Fruit fly (Drosophila melanogaster) whole organism, wandering third instar larva: ENCODE data around the gene plum.

Experiments
- Abd-B ChIP-seq: fragments of >200 bp; optimal IDR thresholded peaks from 2 replicates; lab custom pipeline; 2017; ENCODE audit warnings: missing biosample characterization, missing genetic modification characterization
- CG32264 ChIP-seq: fragments of 200-800 bp; sonication (Bioruptor generic); optimal IDR thresholded peaks from 2 replicates; lab custom pipeline; 2016; ENCODE audit warnings: missing biosample characterization, missing genetic modification characterization
- CG9705 ChIP-seq: fragments of 200-800 bp; sonication (Bioruptor generic); optimal IDR thresholded peaks from 2 replicates; lab custom pipeline; 2018; ENCODE audit warnings: missing biosample characterization, mild to moderate bottlenecking, missing genetic modification characterization
- CrebA ChIP-seq: fragments of 200-800 bp; sonication (Bioruptor generic); optimal IDR thresholded peaks from 2 replicates; lab custom pipeline; 2016; ENCODE audit warnings: missing biosample characterization, mild to moderate bottlenecking, missing genetic modification characterization, borderline replicate concordance
- Dfd ChIP-seq: fragments of >200 bp; optimal IDR thresholded peaks from 2 replicates; lab custom pipeline; 2017; ENCODE audit warnings: missing biosample characterization, missing genetic modification characterization
- Dif ChIP-seq: fragments of 200-275, 200-300 bp; sonication (Bioruptor generic); optimal IDR thresholded peaks from 2 replicates; lab custom pipeline; 2018; ENCODE audit warnings: missing biosample characterization, missing genetic modification characterization; ENCODE audit not compliant: partially characterized antibody
- GATAd ChIP-seq: sonication (Bioruptor generic); optimal IDR thresholded peaks from 2 replicates; lab custom pipeline; 2016; ENCODE audit warnings: missing biosample characterization, missing genetic modification characterization
- HLH106 ChIP-seq: fragments of 200-800 bp; optimal IDR thresholded peaks from 3 replicates; lab custom pipeline; 2019; ENCODE audit warnings: missing biosample characterization, mild to moderate bottlenecking, missing genetic modification characterization, moderate library complexity
- Hnf4 ChIP-seq: fragments of 200-800 bp; sonication (Bioruptor generic); optimal IDR thresholded peaks from 2 replicates; lab custom pipeline; 2016; ENCODE audit warnings: missing biosample characterization, mild to moderate bottlenecking, missing genetic modification characterization
- Hr78 ChIP-seq: fragments of >200 bp; optimal IDR thresholded peaks from 2 replicates; lab custom pipeline; 2017; ENCODE audit warnings: missing biosample characterization, missing genetic modification characterization
- Hr83 ChIP-seq: fragments of 200-300 bp; sonication (Bioruptor generic); optimal IDR thresholded peaks from 2 replicates; lab custom pipeline; 2016; ENCODE audit warnings: missing biosample characterization, mild to moderate bottlenecking, missing genetic modification characterization, moderate library complexity; ENCODE audit not compliant: poor library complexity, severe bottlenecking
- Jra ChIP-seq: sonication (Bioruptor generic); optimal IDR thresholded peaks from 2 replicates; lab custom pipeline; 2016; ENCODE audit warnings: missing biosample characterization, missing genetic modification characterization
- Mio ChIP-seq: sonication (Bioruptor generic); optimal IDR thresholded peaks from 2 replicates; lab custom pipeline; 2016; ENCODE audit warnings: missing biosample characterization, missing genetic modification characterization
- Myc ChIP-seq: fragments of >200 bp; optimal IDR thresholded peaks from 2 replicates; lab custom pipeline; 2017
- N ChIP-seq: fragments of >200 bp; optimal IDR thresholded peaks from 2 replicates; lab custom pipeline; 2018; ENCODE audit warnings: missing biosample characterization, missing external identifiers, missing genetic modification characterization
- OdsH ChIP-seq: fragments of 200-800 bp; sonication (Bioruptor generic); optimal IDR thresholded peaks from 2 replicates; lab custom pipeline; 2016; ENCODE audit warnings: missing biosample characterization, mild to moderate bottlenecking, missing genetic modification characterization
- Rel ChIP-seq, 2 experiments: fragments of 200-800 bp; sonication (Bioruptor generic) in 1 of 2; optimal IDR thresholded peaks; 2 replicates in 1 of 2; 3 replicates in 1 of 2; lab custom pipeline; 2016 to 2019; ENCODE audit warnings: mild to moderate bottlenecking in 2 of 2, missing biosample characterization in 2 of 2, missing genetic modification characterization in 2 of 2, moderate library complexity in 1 of 2
- Sp1 ChIP-seq: fragments of 200-800 bp; sonication (Bioruptor generic); optimal IDR thresholded peaks from 3 replicates; lab custom pipeline; 2019; ENCODE audit warnings: missing biosample characterization, mild to moderate bottlenecking, missing genetic modification characterization, moderate library complexity
- Vsx2 ChIP-seq: fragments of 200-300, 225-300 bp; sonication (Bioruptor generic); optimal IDR thresholded peaks from 2 replicates; lab custom pipeline; 2018; ENCODE audit warnings: missing biosample characterization, missing genetic modification characterization; ENCODE audit not compliant: partially characterized antibody
- br ChIP-seq: fragments of 200-800 bp; sonication (Bioruptor generic); optimal IDR thresholded peaks from 2 replicates; lab custom pipeline; 2016; ENCODE audit warnings: missing biosample characterization, missing genetic modification characterization
- brk ChIP-seq: fragments of 200-800 bp; sonication (Bioruptor generic); optimal IDR thresholded peaks from 2 replicates; lab custom pipeline; 2016; ENCODE audit warnings: missing biosample characterization, mild to moderate bottlenecking, missing genetic modification characterization
- dl ChIP-seq, 2 experiments: fragments of 175-275, 200-275 bp in 1 of 2; fragments of 200-275 bp in 1 of 2; sonication (Bioruptor generic); optimal IDR thresholded peaks; lab custom pipeline; 2018; ENCODE audit warnings: mild to moderate bottlenecking in 2 of 2, missing biosample characterization in 2 of 2, missing genetic modification characterization in 2 of 2, moderate library complexity in 2 of 2; ENCODE audit not compliant: partially characterized antibody in 2 of 2, insufficient read depth in 1 of 2
- dmrt93B ChIP-seq: fragments of 200-800 bp; sonication (Bioruptor generic); optimal IDR thresholded peaks from 2 replicates; lab custom pipeline; 2018; ENCODE audit warnings: missing biosample characterization, mild to moderate bottlenecking, missing genetic modification characterization
- dsf ChIP-seq: sonication (Bioruptor generic); optimal IDR thresholded peaks from 2 replicates; lab custom pipeline; 2016; ENCODE audit warnings: missing biosample characterization, missing genetic modification characterization, borderline replicate concordance
- ey ChIP-seq: fragments of 200-800 bp; sonication (Bioruptor generic); optimal IDR thresholded peaks from 2 replicates; lab custom pipeline; 2016; ENCODE audit warnings: missing biosample characterization, missing genetic modification characterization
- foxo ChIP-seq, 2 experiments: fragments of 200-800 bp; sonication (Bioruptor generic); optimal IDR thresholded peaks; 2 replicates in 1 of 2; 3 replicates in 1 of 2; lab custom pipeline; 2016 to 2017; ENCODE audit warnings: missing biosample characterization in 2 of 2, missing genetic modification characterization in 2 of 2
- fru ChIP-seq: fragments of 200-800 bp; sonication (Bioruptor generic); optimal IDR thresholded peaks from 3 replicates; lab custom pipeline; 2016; ENCODE audit warnings: missing biosample characterization, mild to moderate bottlenecking, missing genetic modification characterization
- h ChIP-seq: fragments of 200-800 bp; sonication (Bioruptor generic); optimal IDR thresholded peaks from 3 replicates; lab custom pipeline; 2016; ENCODE audit warnings: missing biosample characterization, mild to moderate bottlenecking, missing genetic modification characterization
- jim ChIP-seq: fragments of 175-275, 200-325 bp; sonication (Bioruptor generic); optimal IDR thresholded peaks from 2 replicates; lab custom pipeline; 2016; ENCODE audit warnings: missing biosample characterization, mild to moderate bottlenecking, missing genetic modification characterization
- lola ChIP-seq: fragments of >200 bp; optimal IDR thresholded peaks from 2 replicates; lab custom pipeline; 2017; ENCODE audit warnings: missing biosample characterization, missing genetic modification characterization
- pan ChIP-seq: fragments of >200 bp; optimal IDR thresholded peaks from 2 replicates; lab custom pipeline; 2017
- psq ChIP-seq: fragments of 200-800 bp; sonication (Bioruptor generic); optimal IDR thresholded peaks from 3 replicates; lab custom pipeline; 2017; ENCODE audit warnings: missing biosample characterization, mild to moderate bottlenecking, missing genetic modification characterization, moderate library complexity
- rgr ChIP-seq: fragments of 200-800 bp; sonication (Bioruptor generic); optimal IDR thresholded peaks from 3 replicates; lab custom pipeline; 2016; ENCODE audit warnings: missing biosample characterization, mild to moderate bottlenecking, missing genetic modification characterization
- sage ChIP-seq: fragments of 200-800 bp; sonication (Bioruptor generic); optimal IDR thresholded peaks from 2 replicates; lab custom pipeline; 2016; ENCODE audit warnings: missing biosample characterization, mild to moderate bottlenecking, missing genetic modification characterization
- sv ChIP-seq: fragments of 200-800 bp; sonication (Bioruptor generic); optimal IDR thresholded peaks from 3 replicates; lab custom pipeline; 2016; ENCODE audit warnings: missing biosample characterization, missing genetic modification characterization
- tai ChIP-seq: sonication (Bioruptor generic); optimal IDR thresholded peaks from 2 replicates; lab custom pipeline; 2016; ENCODE audit warnings: missing biosample characterization, missing genetic modification characterization
- usp ChIP-seq: fragments of >200 bp; optimal IDR thresholded peaks from 2 replicates; lab custom pipeline; 2017; ENCODE audit warnings: missing biosample characterization, missing genetic modification characterization
- woc ChIP-seq: sonication (Bioruptor generic); optimal IDR thresholded peaks from 2 replicates; lab custom pipeline; 2016; ENCODE audit warnings: missing biosample characterization, mild to moderate bottlenecking, missing genetic modification characterization

The plum gene

DNA sequence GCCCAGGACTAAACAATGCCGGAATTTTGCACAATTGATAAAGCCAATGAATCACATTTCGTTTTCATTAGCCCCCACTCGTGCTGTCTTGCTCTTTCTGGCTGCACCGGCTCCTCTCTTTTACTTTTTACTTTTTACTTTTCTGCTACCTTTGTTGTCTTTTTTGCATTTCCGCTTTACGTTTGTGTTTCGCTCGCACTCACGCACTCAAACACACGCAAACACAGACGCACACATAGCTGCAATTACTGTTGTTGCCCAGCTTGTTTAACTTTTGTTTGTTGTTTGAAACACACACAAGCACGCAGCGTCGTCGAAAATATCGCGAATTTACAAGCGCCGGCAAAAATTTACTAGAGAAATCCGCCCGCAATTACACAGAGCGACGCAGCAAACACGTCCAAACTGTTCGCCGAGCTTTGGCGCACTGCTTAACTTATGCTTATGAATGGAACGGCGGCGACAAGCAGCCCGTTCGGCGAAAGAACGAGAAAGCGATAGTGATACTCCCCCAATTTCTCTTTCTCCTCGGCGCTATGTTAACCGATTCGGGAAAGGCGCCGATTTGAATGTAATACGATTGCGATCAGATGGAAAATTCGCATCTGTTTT is at the start of gene plum:
plum (minus strand) TSS at position 413 of the 612 bp plus-strand sequence.
- TF ChIP-seq h (peak; percentile 14), Mio (GFP tag; lab: Kevin White, UChicago) (no peak), sage (GFP tag; lab: Kevin White, UChicago) (no peak), CG9705 (GFP tag; lab: Kevin White, UChicago) (no peak), rgr (GFP tag; lab: Kevin White, UChicago) (no peak), HLH106 (tag; lab: Kevin White, UChicago) (peak; percentile 9), brk (no peak), GATAd (GFP tag; lab: Kevin White, UChicago) (no peak), Dif (GFP tag; lab: Kevin White, UChicago) (peak; percentile 56), Rel (GFP tag; optimal IDR thresholded peaks at IDR 0.05; lab: Kevin White, UChicago) (no peak), Rel (tag; optimal IDR thresholded peaks at IDR 0.05; lab: Kevin White, UChicago) (no peak), dmrt93B (no peak), Jra (GFP tag; lab: Kevin White, UChicago) (no peak), tai (GFP tag; lab: Kevin White, UChicago) (no peak), dsf (no peak), Myc (lab: Kevin White, UChicago) (no peak), N (no peak), sv (GFP tag; lab: Kevin White, UChicago) (no peak), Dfd (GFP tag; lab: Kevin White, UChicago) (no peak), fru (peak; percentile 13), Hnf4 (GFP tag; lab: Kevin White, UChicago) (no peak), lola (GFP tag; lab: Kevin White, UChicago) (no peak), Abd-B (GFP tag; lab: Kevin White, UChicago) (no peak), Vsx2 (GFP tag; lab: Kevin White, UChicago) (no peak), foxo (GFP tag; optimal IDR thresholded peaks at IDR 0.05; lab: Kevin White, UChicago) (no peak), Hr78 (GFP tag; lab: Kevin White, UChicago) (no peak), OdsH (GFP tag; lab: Kevin White, UChicago) (no peak), CrebA (no peak), ey (GFP tag; lab: Kevin White, UChicago) (no peak), jim (no peak), Hr83 (GFP tag; lab: Kevin White, UChicago) (no peak), CG32264 (GFP tag; lab: Kevin White, UChicago) (no peak), pan (lab: Kevin White, UChicago) (no peak), dl (GFP tag; optimal IDR thresholded peaks at IDR 0.05; lab: Kevin White, UChicago; ENCODE audit: insufficient read depth in 1 of 2, partially characterized antibody in 2 of 2) (no peak), psq (GFP tag; lab: Kevin White, UChicago) (peak; percentile 62), woc (GFP tag; lab: Kevin White, UChicago) (no peak), Sp1 (no peak)

dm6 chr3R:26570422-26570821 is 35.4 kb upstream of the plum start:
- TF ChIP-seq Rel (GFP tag; optimal IDR thresholded peaks at IDR 0.05; lab: Kevin White, UChicago) = no peak
- TF ChIP-seq Rel (tag; optimal IDR thresholded peaks at IDR 0.05; lab: Kevin White, UChicago) = peak; percentile 15
- TF ChIP-seq CG9705 (GFP tag; lab: Kevin White, UChicago) = no peak

DNA sequence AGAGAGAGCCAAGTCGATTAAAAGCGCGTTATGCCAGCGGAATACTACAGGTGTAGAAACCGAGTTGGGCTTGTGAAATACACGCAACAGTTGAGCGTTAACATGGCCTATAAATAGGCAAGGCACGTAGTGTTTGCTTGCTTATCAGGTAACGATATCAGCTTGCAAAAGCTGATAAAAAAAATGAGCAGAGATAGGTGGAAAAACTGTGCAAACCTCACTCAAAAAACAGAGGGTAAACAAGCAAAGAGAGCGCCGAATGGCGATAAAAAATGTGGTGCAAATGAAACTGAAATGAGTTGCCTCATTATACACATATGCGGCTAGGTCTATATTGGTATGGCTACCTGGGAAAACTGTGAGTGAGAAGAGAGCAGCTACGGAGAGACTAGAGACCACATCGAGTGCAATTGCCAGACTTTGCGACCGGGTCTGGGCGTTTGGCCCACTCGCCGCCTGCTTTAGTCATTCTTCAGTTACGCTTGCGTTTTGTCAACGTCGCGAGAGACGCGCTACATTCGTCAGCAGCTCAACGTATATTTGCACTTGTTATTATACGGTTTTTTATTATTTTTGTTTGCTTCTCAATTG is 33.2 kb upstream of the plum start:
- peak; percentile 52 for TF ChIP-seq OdsH (GFP tag; lab: Kevin White, UChicago)
- peak; percentile 51 to 55 for TF ChIP-seq dl (GFP tag; optimal IDR thresholded peaks at IDR 0.05; lab: Kevin White, UChicago; ENCODE audit: insufficient read depth in 1 of 2, partially characterized antibody in 2 of 2)
- peak; percentile 58 for TF ChIP-seq tai (GFP tag; lab: Kevin White, UChicago)
- no peak for TF ChIP-seq woc (GFP tag; lab: Kevin White, UChicago)
- no peak for TF ChIP-seq Hr78 (GFP tag; lab: Kevin White, UChicago)
- peak; percentile 17 for TF ChIP-seq psq (GFP tag; lab: Kevin White, UChicago)
- TF ChIP-seq rgr (GFP tag; lab: Kevin White, UChicago) = peak; percentile 54
- no peak for TF ChIP-seq Myc (lab: Kevin White, UChicago)
- TF ChIP-seq usp (GFP tag; lab: Kevin White, UChicago) = no peak
- TF ChIP-seq lola (GFP tag; lab: Kevin White, UChicago) = no peak
- no peak for TF ChIP-seq Abd-B (GFP tag; lab: Kevin White, UChicago)
- peak; percentile 53 for TF ChIP-seq Hnf4 (GFP tag; lab: Kevin White, UChicago)
- peak; percentile 73 for TF ChIP-seq h
- TF ChIP-seq sv (GFP tag; lab: Kevin White, UChicago) = no peak
- TF ChIP-seq brk = peak; percentile 80
- TF ChIP-seq br (GFP tag; lab: Kevin White, UChicago) = peak; percentile 62
- TF ChIP-seq pan (lab: Kevin White, UChicago) = no peak
- TF ChIP-seq Sp1 = no peak
- peak; percentile 83 for TF ChIP-seq Hr83 (GFP tag; lab: Kevin White, UChicago)
- no peak for TF ChIP-seq dmrt93B
- no peak for TF ChIP-seq Vsx2 (GFP tag; lab: Kevin White, UChicago)
- TF ChIP-seq Dfd (GFP tag; lab: Kevin White, UChicago) = no peak
- peak; percentile 52 for TF ChIP-seq Jra (GFP tag; lab: Kevin White, UChicago)
- TF ChIP-seq CG32264 (GFP tag; lab: Kevin White, UChicago) = no peak
- peak in 1 of 2 experiments; percentile 12 for TF ChIP-seq foxo (GFP tag; optimal IDR thresholded peaks at IDR 0.05; lab: Kevin White, UChicago)
- TF ChIP-seq fru = peak; percentile 15
- peak; percentile 70 for TF ChIP-seq Dif (GFP tag; lab: Kevin White, UChicago)
